Fruit fly (Drosophila melanogaster) whole organism, pupa: Measurements from ENCODE around the gene Pfdn5.

Experiments
- CG10348 ChIP-seq: fragments of 200-800 bp; sonication (Bioruptor generic); IDR thresholded peaks from 2 replicates; pipeline ENCODE4 v1.3.6; 2022; ENCODE audit warnings: missing biosample characterization, missing genetic modification characterization
- CG12605 ChIP-seq: fragments of 200-800 bp; sonication (Bioruptor generic); IDR thresholded peaks from 2 replicates; pipeline ENCODE4 v1.3.6; 2022; ENCODE audit warnings: missing biosample characterization, missing genetic modification characterization
- CG13204 ChIP-seq: fragments of 200-800 bp; sonication (Bioruptor generic); optimal IDR thresholded peaks from 2 replicates; lab custom pipeline; 2018; ENCODE audit warnings: missing biosample characterization, mild to moderate bottlenecking, missing genetic modification characterization, moderate library complexity
- CG14655 ChIP-seq: fragments of 200-800 bp; sonication (Bioruptor generic); optimal IDR thresholded peaks from 3 replicates; lab custom pipeline; 2017; ENCODE audit warnings: mild to moderate bottlenecking, missing biosample characterization, missing genetic modification reagents, missing genetic modification characterization
- CG15710 ChIP-seq: fragments of 200-800 bp; sonication (Bioruptor generic); optimal IDR thresholded peaks from 2 replicates; lab custom pipeline; 2018; ENCODE audit warnings: missing biosample characterization, mild to moderate bottlenecking, missing genetic modification characterization, moderate library complexity
- CG17806 ChIP-seq: fragments of 200-800 bp; sonication (Bioruptor generic); optimal IDR thresholded peaks from 2 replicates; lab custom pipeline; 2018; ENCODE audit warnings: missing biosample characterization, mild to moderate bottlenecking, missing genetic modification characterization, moderate library complexity
- CG32121 ChIP-seq: fragments of 200-800 bp; sonication (Bioruptor generic); IDR thresholded peaks from 2 replicates; pipeline ENCODE4 v1.3.6; 2022; ENCODE audit warnings: missing biosample characterization, missing genetic modification characterization
- CG34367 ChIP-seq: fragments of 200-800 bp; sonication (Bioruptor generic); optimal IDR thresholded peaks from 2 replicates; lab custom pipeline; 2018; ENCODE audit warnings: missing biosample characterization, mild to moderate bottlenecking, missing genetic modification characterization
- CG4496 ChIP-seq: fragments of 200-800 bp; sonication (Bioruptor generic); IDR thresholded peaks from 3 replicates; pipeline ENCODE4 v1.3.6; 2022; ENCODE audit warnings: missing biosample characterization, missing genetic modification characterization
- CG8159 ChIP-seq: fragments of 200-800 bp; sonication (Bioruptor generic); optimal IDR thresholded peaks from 3 replicates; lab custom pipeline; 2018; ENCODE audit warnings: missing biosample characterization, mild to moderate bottlenecking, missing genetic modification characterization, moderate library complexity
- CG8301 ChIP-seq: fragments of 200-800 bp; sonication (Bioruptor generic); optimal IDR thresholded peaks from 2 replicates; lab custom pipeline; 2018; ENCODE audit warnings: missing biosample characterization, mild to moderate bottlenecking, missing genetic modification characterization
- CG9948 ChIP-seq: fragments of 200-800 bp; sonication (Bioruptor generic); optimal IDR thresholded peaks from 2 replicates; lab custom pipeline; 2018; ENCODE audit warnings: missing biosample characterization, mild to moderate bottlenecking, missing genetic modification characterization, moderate library complexity
- D1 ChIP-seq: fragments of 200-800 bp; sonication (Bioruptor generic); optimal IDR thresholded peaks from 2 replicates; lab custom pipeline; 2018; ENCODE audit warnings: missing biosample characterization, mild to moderate bottlenecking, missing genetic modification characterization, moderate library complexity
- EcR ChIP-seq: fragments of 200-800 bp; sonication (Bioruptor generic); optimal IDR thresholded peaks from 3 replicates; lab custom pipeline; 2019; ENCODE audit warnings: missing biosample characterization, missing genetic modification characterization, mild to moderate bottlenecking, moderate library complexity, missing genetic modification reagents
- Ets98B ChIP-seq: fragments of 200-800 bp; sonication (Bioruptor generic); IDR thresholded peaks from 2 replicates; pipeline ENCODE4 v1.3.6; 2022; ENCODE audit warnings: missing biosample characterization, missing genetic modification characterization
- Pif1A ChIP-seq: fragments of 200-800 bp; sonication (Bioruptor generic); optimal IDR thresholded peaks from 3 replicates; lab custom pipeline; 2016; ENCODE audit warnings: missing biosample characterization, missing genetic modification characterization
- Pif1B ChIP-seq: fragments of 200-800 bp; sonication (Bioruptor generic); optimal IDR thresholded peaks from 3 replicates; lab custom pipeline; 2016; ENCODE audit warnings: missing biosample characterization, missing genetic modification characterization
- Snoo ChIP-seq: fragments of 200-800 bp; sonication (Bioruptor generic); optimal IDR thresholded peaks from 3 replicates; lab custom pipeline; 2017; ENCODE audit warnings: missing biosample characterization, mild to moderate bottlenecking, missing genetic modification characterization, inconsistent platforms
- fd96Ca ChIP-seq: fragments of 200-800 bp; sonication (Bioruptor generic); IDR thresholded peaks from 3 replicates; pipeline ENCODE4 v1.3.6; 2022; ENCODE audit warnings: missing biosample characterization, missing genetic modification characterization
- gl ChIP-seq: fragments of 200-800 bp; sonication (Bioruptor generic); optimal IDR thresholded peaks from 2 replicates; lab custom pipeline; 2018; ENCODE audit warnings: missing biosample characterization, mild to moderate bottlenecking, missing genetic modification characterization
- rn ChIP-seq: fragments of 200-800 bp; sonication (Bioruptor generic); IDR thresholded peaks from 2 replicates; pipeline ENCODE4 v1.3.6; 2022; ENCODE audit warnings: missing biosample characterization, missing genetic modification characterization

Pfdn5 gene

DNA sequence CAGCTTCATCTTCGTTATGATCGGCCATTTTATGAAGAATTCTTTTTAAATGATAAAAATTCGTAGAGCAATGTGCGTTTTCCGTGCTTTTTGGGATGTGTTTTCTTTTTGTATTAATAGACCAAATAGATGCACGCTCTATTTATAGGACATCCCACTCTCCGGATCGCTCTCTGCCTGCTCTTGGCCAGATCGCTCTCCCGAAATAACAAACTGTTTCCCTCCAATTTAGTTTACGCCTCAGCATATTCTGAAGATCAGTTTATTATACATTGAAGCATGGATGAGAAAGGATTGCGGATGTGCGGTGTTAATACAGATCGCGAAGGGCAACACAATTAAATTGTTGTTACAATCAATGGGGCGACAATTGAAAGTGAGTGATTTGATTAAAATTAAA is 2.0 kb downstream of the Pfdn5 start, which contains the start of gene CG5376:
CG5376 (minus strand) TSS at position 101 of the 400 bp plus-strand sequence.
- TF ChIP-seq rn (GFP tag; lab: Robert Waterston, UW) = no peak

DNA sequence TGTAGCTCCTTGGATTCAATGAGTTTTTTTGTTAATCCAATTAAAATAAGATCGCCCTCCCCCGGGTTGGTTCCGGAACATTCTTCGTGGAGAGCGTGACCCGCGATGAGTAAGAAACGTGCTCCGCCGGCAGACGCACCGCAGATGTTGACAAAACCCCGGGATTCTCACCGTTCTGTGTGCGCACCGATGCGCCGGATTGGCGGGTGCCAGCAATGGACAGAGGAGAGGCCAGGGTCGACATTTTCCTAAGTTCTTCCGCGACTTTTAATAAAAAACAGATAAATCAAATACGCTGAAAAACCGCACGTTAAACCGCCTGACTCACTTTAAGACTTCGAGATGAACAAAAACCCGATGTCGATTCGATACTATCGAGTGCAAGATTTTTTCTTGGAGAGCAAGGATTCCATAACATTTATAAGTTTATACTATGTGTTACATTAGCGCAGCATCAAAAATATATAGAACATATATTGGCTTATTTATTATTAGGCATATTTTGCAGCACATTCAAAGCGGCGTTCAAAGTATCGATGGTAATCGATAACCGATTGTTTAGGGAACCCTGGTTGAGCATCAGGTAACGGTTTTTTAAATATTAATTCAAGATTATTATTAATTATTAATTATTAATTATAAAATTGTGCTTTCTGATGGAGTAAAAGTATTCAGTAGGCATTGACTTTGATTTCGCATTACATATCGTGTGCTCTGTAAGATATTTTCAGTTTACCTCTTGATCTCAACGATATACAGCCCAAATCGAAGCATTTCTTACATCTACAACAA is 4.4 kb downstream of the Pfdn5 start, which contains the start of the genes CCT1 and tHMG1:
CCT1 (minus strand) TSS at position 352 of the 792 bp plus-strand sequence.
tHMG1 (plus strand) TSS at position 742 of the 792 bp plus-strand sequence.
- TF ChIP-seq CG10348 (GFP tag; lab: Robert Waterston, UW) (no peak), Ets98B (GFP tag; lab: Robert Waterston, UW) (no peak), Snoo (tag; lab: Kevin White, UChicago) (no peak), EcR (GFP tag; lab: Kevin White, UChicago) (no peak), rn (GFP tag; lab: Robert Waterston, UW) (no peak), CG9948 (tag; lab: Kevin White, UChicago) (no peak), Pif1A (GFP tag; lab: Kevin White, UChicago) (no peak), fd96Ca (GFP tag; lab: Robert Waterston, UW) (no peak), CG17806 (tag; lab: Kevin White, UChicago) (no peak), CG8301 (tag; lab: Kevin White, UChicago) (no peak), CG32121 (no peak), CG15710 (tag; lab: Kevin White, UChicago) (no peak), CG13204 (no peak)
- TF ChIP-seq, all 21 proteins: peak for 0

dm6 chr3R:22492767-22493166 is 5.9 kb downstream of the Pfdn5 start, which contains the start of gene tHMG2:
Gene tHMG2, plus strand, starts transcription at chr3R:22492953.
- TF ChIP-seq rn (GFP tag; lab: Robert Waterston, UW) = no peak
- TF ChIP-seq CG9948 (tag; lab: Kevin White, UChicago) = no peak
- TF ChIP-seq CG8301 (tag; lab: Kevin White, UChicago) = no peak
- no peak for TF ChIP-seq CG12605
- TF ChIP-seq gl = no peak
- TF ChIP-seq Ets98B (GFP tag; lab: Robert Waterston, UW) = no peak

dm6 chr3R:22494523-22495309 is 7.9 kb downstream of the Pfdn5 start:
- TF ChIP-seq CG34367 (tag; lab: Kevin White, UChicago) (no peak), CG13204 (no peak), CG15710 (tag; lab: Kevin White, UChicago) (peak; percentile 21), fd96Ca (GFP tag; lab: Robert Waterston, UW) (no peak), CG8159 (tag; lab: Kevin White, UChicago) (peak; percentile 52), CG14655 (peak; percentile 82), Pif1B (GFP tag; lab: Kevin White, UChicago) (no peak), rn (GFP tag; lab: Robert Waterston, UW) (no peak), CG9948 (tag; lab: Kevin White, UChicago) (no peak), CG12605 (no peak), CG4496 (GFP tag; lab: Robert Waterston, UW) (no peak), CG17806 (tag; lab: Kevin White, UChicago) (no peak), gl (peak; percentile 46), Pif1A (GFP tag; lab: Kevin White, UChicago) (no peak), Snoo (tag; lab: Kevin White, UChicago) (peak; percentile 9), CG8301 (tag; lab: Kevin White, UChicago) (no peak), CG10348 (GFP tag; lab: Robert Waterston, UW) (no peak), D1 (tag; lab: Kevin White, UChicago) (peak; percentile 70), EcR (GFP tag; lab: Kevin White, UChicago) (no peak), Ets98B (GFP tag; lab: Robert Waterston, UW) (no peak), CG32121 (no peak)

- TF ChIP-seq EcR (GFP tag; lab: Kevin White, UChicago) (no peak), CG12605 (0 out of 2 replicates have a peak, but pooled peaks have one; percentile 9)
Measured at dm6 chr3R:22497025-22497424, 10.2 kb downstream of the Pfdn5 start, which contains the start of gene Octbeta1R. Gene Octbeta1R, plus strand, starts transcription at chr3R:22497215.

DNA sequence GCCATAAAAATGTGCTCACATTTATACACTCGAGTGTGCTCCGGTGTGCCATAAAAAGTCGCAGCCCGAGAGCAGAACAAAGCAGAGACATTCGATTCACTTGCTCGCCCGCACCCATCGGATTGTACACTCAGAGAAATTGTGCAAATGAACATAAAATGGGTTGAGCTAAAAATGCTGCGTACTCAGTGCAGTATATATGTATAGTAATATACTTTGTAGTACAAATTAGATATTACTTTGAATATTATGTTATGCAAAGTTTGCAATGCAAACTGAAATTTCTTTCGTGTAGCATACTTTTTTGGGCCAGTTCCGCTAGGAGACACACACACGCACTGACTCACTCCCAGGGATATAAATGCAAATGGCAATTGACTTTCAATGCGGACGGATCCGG is 16.8 kb downstream of the Pfdn5 start:
- peak; percentile 2 for TF ChIP-seq CG8159 (tag; lab: Kevin White, UChicago)
- TF ChIP-seq CG13204 = no peak
